Worm (Caenorhabditis elegans) whole organism, late embryonic: Measurements from ENCODE around the gene imp-2.

Source experiments
- C08G9.2 ChIP-seq: sonication (generic microtip); optimal IDR thresholded peaks from 2 replicates; lab custom pipeline; 2016; ENCODE audit warnings: mild to moderate bottlenecking, missing genetic modification characterization, moderate library complexity, missing compliant biosample characterization
- ama-1 ChIP-seq: fragments of 150-350 bp; optimal IDR thresholded peaks from 2 replicates; lab custom pipeline; 2014
- ceh-19 ChIP-seq: fragments of 200-800 bp; sonication (Bioruptor generic); optimal IDR thresholded peaks from 2 replicates; lab custom pipeline; 2018; ENCODE audit warnings: mild to moderate bottlenecking, missing genetic modification characterization, missing compliant biosample characterization
- ceh-2 ChIP-seq: sonication (generic microtip); optimal IDR thresholded peaks from 2 replicates; lab custom pipeline; 2016; ENCODE audit warnings: missing genotype, missing genetic modification characterization, missing compliant biosample characterization
- ceh-9 ChIP-seq: sonication (generic microtip); optimal IDR thresholded peaks from 2 replicates; lab custom pipeline; 2016; ENCODE audit warnings: mild to moderate bottlenecking, missing genetic modification characterization, inconsistent platforms, missing compliant biosample characterization
- dmd-4 ChIP-seq: sonication (generic microtip); optimal IDR thresholded peaks from 2 replicates; lab custom pipeline; 2016; ENCODE audit warnings: borderline replicate concordance, missing genetic modification characterization, missing compliant biosample characterization
- lin-11 ChIP-seq: fragments of 200-800 bp; sonication (Bioruptor generic); optimal IDR thresholded peaks from 2 replicates; lab custom pipeline; 2018; ENCODE audit warnings: mild to moderate bottlenecking, missing genetic modification characterization, missing compliant biosample characterization
- madf-2 ChIP-seq: sonication (generic microtip); optimal IDR thresholded peaks from 2 replicates; lab custom pipeline; 2017; ENCODE audit warnings: missing genetic modification characterization, missing compliant biosample characterization
- odd-2 ChIP-seq: sonication (generic microtip); optimal IDR thresholded peaks from 2 replicates; lab custom pipeline; 2017; ENCODE audit warnings: antibody characterized with exemption, mild to moderate bottlenecking, missing genetic modification characterization, missing compliant biosample characterization
- pax-1 ChIP-seq: fragments of 150-350 bp; optimal IDR thresholded peaks from 2 replicates; lab custom pipeline; 2014; ENCODE audit warnings: missing biosample characterization, missing genetic modification characterization
- pha-2 ChIP-seq: sonication (generic microtip); optimal IDR thresholded peaks from 2 replicates; lab custom pipeline; 2017; ENCODE audit warnings: mild to moderate bottlenecking, missing genetic modification characterization, missing compliant biosample characterization

DNA sequence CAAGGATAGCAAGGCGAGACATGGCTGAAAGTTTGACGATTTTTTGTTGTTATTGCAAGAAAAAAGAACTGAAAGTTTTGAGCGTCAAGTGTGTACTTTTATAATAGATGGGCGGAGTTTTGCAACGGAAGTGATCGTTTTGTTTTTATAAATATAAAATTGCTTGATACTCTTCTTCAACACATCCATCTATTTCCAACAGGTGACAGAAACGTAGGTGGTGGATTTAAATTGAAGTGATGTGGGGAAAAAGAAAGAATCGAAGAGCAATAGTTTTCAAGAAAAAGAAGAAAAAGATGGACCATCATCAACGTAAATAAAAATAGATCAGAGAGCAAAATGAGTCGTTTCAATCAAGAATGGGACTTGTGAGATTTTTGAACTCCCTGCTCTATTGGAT, 51.7 kb downstream of the imp-2 start, which contains the start of gene ttr-17:
- TF ChIP-seq ceh-2 (tag; lab: Kevin White, UChicago) (no peak), lin-11 (tag; lab: Kevin White, UChicago) (no peak), ceh-19 (GFP tag; lab: Kevin White, UChicago) (no peak), odd-2 (no peak), dmd-4 (tag; lab: Kevin White, UChicago) (no peak), pha-2 (tag; lab: Kevin White, UChicago) (no peak), pax-1 (tag; lab: Kevin White, UChicago) (no peak), madf-2 (tag; lab: Kevin White, UChicago) (no peak), ceh-9 (tag; lab: Kevin White, UChicago) (no peak), C08G9.2 (tag; lab: Kevin White, UChicago) (no peak), ama-1 (no peak)
